Worm (Caenorhabditis elegans): ENCODE measurements around the gene aff-1.

aff-1 gene

DNA sequence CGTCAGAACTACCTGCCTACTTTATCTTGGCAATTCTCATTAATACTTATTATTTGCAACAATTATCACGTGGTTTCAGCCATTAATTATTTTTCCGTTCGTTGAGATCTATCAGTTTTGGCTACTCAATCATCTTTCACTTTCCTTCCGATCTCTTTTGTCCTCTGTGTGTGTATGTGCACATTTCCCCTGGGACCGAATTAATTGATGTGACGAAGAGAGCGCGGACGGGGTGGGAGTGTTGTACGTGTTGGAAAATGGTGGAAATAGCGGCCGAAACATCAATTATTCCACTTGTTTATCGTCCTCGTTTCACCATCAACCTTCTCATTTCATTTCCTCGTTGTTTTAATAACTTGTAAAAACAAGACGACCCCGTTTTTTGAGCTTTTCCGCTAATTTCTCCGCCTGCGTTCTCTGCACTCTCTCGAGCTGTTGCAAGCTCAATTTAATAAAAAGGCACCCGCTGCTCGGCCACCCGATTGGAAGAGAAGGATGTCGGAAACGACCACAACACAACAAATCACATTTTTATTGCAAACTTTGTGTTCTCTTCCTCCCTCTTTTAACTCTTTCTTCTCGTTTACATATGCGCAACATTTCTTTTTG is 25.2 kb downstream of the aff-1 start:
- TF ChIP-seq Y95B8A.8 (GFP tag; IDR thresholded peaks at IDR 0.05): no peak
- TF ChIP-seq chd-7 (tag; optimal IDR thresholded peaks at IDR 0.05): peak; percentile 9
- 0 out of 2 replicates have a peak, but pooled peaks have one; percentile 29 for TF ChIP-seq let-526 (GFP tag; IDR thresholded peaks at IDR 0.05)

DNA sequence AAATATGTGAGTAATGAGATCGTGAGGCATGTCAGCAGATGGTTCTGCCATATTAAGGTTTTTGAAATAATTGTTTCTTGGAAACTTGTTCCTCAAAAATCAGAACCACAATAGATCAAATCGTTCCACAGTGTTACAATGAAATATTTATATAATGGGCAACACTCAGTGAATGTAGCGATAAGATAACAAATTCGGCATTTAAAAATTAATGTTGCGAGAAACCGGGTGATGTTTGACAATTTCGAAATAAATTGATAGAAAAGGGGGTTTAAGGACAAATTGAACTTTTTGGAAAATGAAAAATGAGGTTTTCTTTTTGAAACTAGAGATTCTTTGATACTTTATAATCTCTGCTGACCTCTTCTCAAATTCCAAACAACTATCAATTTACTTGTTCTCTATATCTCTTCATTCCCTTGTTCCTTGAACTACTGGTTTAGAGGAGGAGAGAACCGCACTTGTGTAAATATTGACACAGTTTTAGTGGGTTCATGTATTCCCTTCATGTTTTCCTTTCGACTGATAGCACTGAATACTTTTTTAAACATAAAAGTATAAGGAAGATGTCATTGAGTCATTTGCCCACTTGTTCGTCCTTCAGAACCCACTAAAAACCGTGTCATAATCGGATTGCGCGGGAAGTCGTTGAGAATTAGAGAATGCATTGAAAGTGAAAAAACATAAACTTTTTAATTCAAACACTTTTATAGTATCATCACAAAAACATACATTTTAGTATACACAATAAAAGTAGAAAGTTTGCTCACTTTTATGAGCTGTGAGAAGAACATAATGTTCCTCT is 26.6 kb downstream of the aff-1 start:
- no peak for TF ChIP-seq pbrm-1 (GFP tag; IDR thresholded peaks at IDR 0.05)
- no peak for TF ChIP-seq hrde-1 (tag; optimal IDR thresholded peaks at IDR 0.05; ENCODE audit: borderline replicate concordance)
- TF ChIP-seq dox-1 (GFP tag; IDR thresholded peaks at IDR 0.05): 0 out of 2 replicates have a peak, but pooled peaks have one; percentile 5
- TF ChIP-seq cebp-1 (GFP tag; IDR thresholded peaks at IDR 0.05): no peak
- peak; percentile 39 for TF ChIP-seq cebp-1 (tag; optimal IDR thresholded peaks at IDR 0.05)
- TF ChIP-seq tlf-1 (GFP tag; optimal IDR thresholded peaks at IDR 0.05): no peak
- peak; percentile 69 for TF ChIP-seq nhr-80 (tag; optimal IDR thresholded peaks at IDR 0.05)
- TF ChIP-seq B0035.1 (tag; optimal IDR thresholded peaks at IDR 0.05): no peak
- TF ChIP-seq attf-5 (GFP tag; optimal IDR thresholded peaks at IDR 0.05): no peak
- TF ChIP-seq hsf-1 (GFP tag; IDR thresholded peaks at IDR 0.05): no peak
- TF ChIP-seq B0019.2 (GFP tag; conservative IDR thresholded peaks at IDR 0.05): no peak
- no peak for TF ChIP-seq nhr-27 (tag; optimal IDR thresholded peaks at IDR 0.05)
- peak; percentile 14 for TF ChIP-seq pha-4 (tag; optimal IDR thresholded peaks at IDR 0.05)
- TF ChIP-seq akir-1 (GFP tag; optimal IDR thresholded peaks at IDR 0.05): no peak

DNA sequence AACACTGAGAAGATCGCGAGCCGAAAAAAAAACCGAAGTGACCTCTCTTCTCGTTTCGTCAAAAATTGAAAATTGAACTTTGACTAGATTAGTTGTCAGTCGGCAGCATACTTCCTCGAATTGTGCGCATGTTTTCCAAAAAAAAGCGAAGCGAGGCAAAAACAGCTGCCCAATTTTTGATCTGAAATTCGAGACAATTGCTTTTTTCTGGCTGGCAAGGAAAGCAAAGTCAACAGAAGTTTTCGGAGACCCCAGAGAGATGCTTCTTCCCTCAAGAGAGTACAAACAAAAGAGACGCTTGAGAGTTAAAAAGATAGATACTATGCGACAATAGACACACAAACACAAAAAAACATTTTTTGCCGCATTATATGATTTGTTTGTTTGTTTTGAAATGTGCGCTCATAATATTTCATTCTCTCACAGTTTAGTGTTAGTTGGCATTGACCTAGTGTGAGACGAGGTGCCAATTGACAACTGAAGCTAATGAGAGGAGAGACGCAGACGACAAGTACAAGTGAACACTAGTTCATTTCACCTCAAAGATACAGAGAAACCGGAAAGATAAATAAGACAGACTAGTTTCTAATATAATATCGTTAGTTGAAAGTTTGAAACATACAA is 27.5 kb downstream of the aff-1 start:
- TF ChIP-seq F23B12.7 (tag; optimal IDR thresholded peaks at IDR 0.05; ENCODE audit: insufficient read depth) (no peak), tbp1 (GFP tag; optimal IDR thresholded peaks at IDR 0.05) (no peak), fkh-3 (tag; optimal IDR thresholded peaks at IDR 0.05) (no peak), nhr-27 (tag; optimal IDR thresholded peaks at IDR 0.05) (no peak), attf-5 (GFP tag; optimal IDR thresholded peaks at IDR 0.05) (no peak), hlh-26 (GFP tag; conservative IDR thresholded peaks at IDR 0.05) (no peak), lag-1 (GFP tag; IDR thresholded peaks at IDR 0.05) (no peak), K12H6.12 (tag; optimal IDR thresholded peaks at IDR 0.05) (peak; percentile 19), C06A6.2 (GFP tag; conservative IDR thresholded peaks at IDR 0.05) (no peak), rcor-1 (GFP tag; IDR thresholded peaks at IDR 0.05) (no peak), lsl-1 (GFP tag; optimal IDR thresholded peaks at IDR 0.05) (no peak), F55B11.4 (tag; optimal IDR thresholded peaks at IDR 0.05; ENCODE audit: borderline replicate concordance, insufficient read depth) (no peak), pha-4 (tag; optimal IDR thresholded peaks at IDR 0.05) (peak; percentile 42), ZK185.1 (tag; optimal IDR thresholded peaks at IDR 0.05; ENCODE audit: poor library complexity, severe bottlenecking) (no peak), hmg-20 (GFP tag; IDR thresholded peaks at IDR 0.05) (no peak), lin-26 (GFP tag; IDR thresholded peaks at IDR 0.05) (no peak)

DNA sequence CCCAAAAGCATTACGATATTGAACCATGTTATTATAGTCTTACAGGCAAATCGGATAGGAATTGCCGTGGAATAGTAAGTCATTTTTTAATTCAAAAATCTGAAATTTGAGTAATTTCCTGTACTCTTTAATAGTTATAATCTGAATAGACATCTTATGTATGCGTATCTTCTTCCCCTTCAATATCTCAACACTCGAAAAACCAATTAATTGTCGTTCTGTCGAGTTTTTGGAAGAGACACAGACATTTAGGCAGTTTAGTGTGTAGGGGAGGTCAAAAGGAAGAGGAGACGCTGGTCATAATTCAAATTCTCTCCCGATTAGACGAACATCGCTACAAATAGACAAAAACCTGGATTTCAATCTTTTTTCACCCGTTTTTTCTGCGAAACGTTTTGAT is 28.1 kb downstream of the aff-1 start:
- TF ChIP-seq attf-5 (GFP tag; optimal IDR thresholded peaks at IDR 0.05) (no peak), unc-130 (GFP tag; optimal IDR thresholded peaks at IDR 0.05) (no peak), ZK185.1 (tag; optimal IDR thresholded peaks at IDR 0.05; ENCODE audit: poor library complexity, severe bottlenecking) (no peak), lin-35 (GFP tag; optimal IDR thresholded peaks at IDR 0.05) (peak in 1 of 3 experiments; percentile 1), B0035.1 (tag; optimal IDR thresholded peaks at IDR 0.05) (no peak), Y53F4B.3 (GFP tag; IDR thresholded peaks at IDR 0.05) (no peak), egl-44 (GFP tag; IDR thresholded peaks at IDR 0.05) (no peak), lsy-27 (tag; optimal IDR thresholded peaks at IDR 0.05; ENCODE audit: borderline replicate concordance, insufficient read depth) (no peak), let-607 (tag; optimal IDR thresholded peaks at IDR 0.05) (no peak), aptf-2 (GFP tag; conservative IDR thresholded peaks at IDR 0.05) (no peak), pha-4 (tag; optimal IDR thresholded peaks at IDR 0.05) (no peak), ekl-4 (GFP tag; IDR thresholded peaks at IDR 0.05) (no peak), ceh-27 (GFP tag; optimal IDR thresholded peaks at IDR 0.05) (peak; percentile 34), snpc-1.1 (tag; optimal IDR thresholded peaks at IDR 0.05; ENCODE audit: insufficient read depth) (no peak)
